Fruit fly (Drosophila melanogaster) whole organism, embryonic: ENCODE results near the gene MP1.
A peak's percentile ranks its signal among the peaks of the same experiment; 100 is the strongest.

Experiments used
- Aef1 ChIP-seq: fragments of 200-800 bp; sonication (Bioruptor generic); IDR thresholded peaks from 3 replicates; pipeline ENCODE4 v1.3.6; 2022; ENCODE audit warnings: missing biosample characterization, missing genetic modification characterization
- Blimp-1 ChIP-seq: fragments of 200-800 bp; sonication (Bioruptor generic); optimal IDR thresholded peaks from 3 replicates; lab custom pipeline; 2018; ENCODE audit warnings: missing biosample characterization, missing genetic modification characterization, mild to moderate bottlenecking, moderate library complexity, missing genetic modification reagents
- CG10209 ChIP-seq: fragments of 200-800 bp; sonication (Bioruptor generic); optimal IDR thresholded peaks from 3 replicates; lab custom pipeline; 2017; ENCODE audit warnings: missing biosample characterization, mild to moderate bottlenecking, missing genetic modification characterization, missing genetic modification reagents
- CG12219 ChIP-seq: fragments of 200-800 bp; sonication (Bioruptor generic); optimal IDR thresholded peaks from 3 replicates; lab custom pipeline; 2018; ENCODE audit warnings: missing biosample characterization, mild to moderate bottlenecking, missing genetic modification characterization
- CG12659 ChIP-seq: fragments of 200-800 bp; sonication (Bioruptor generic); optimal IDR thresholded peaks from 3 replicates; lab custom pipeline; 2017; ENCODE audit warnings: mild to moderate bottlenecking, missing biosample characterization, missing genetic modification reagents, missing genetic modification characterization
- CG12942 ChIP-seq: fragments of 200-800 bp; sonication (Bioruptor generic); optimal IDR thresholded peaks from 3 replicates; lab custom pipeline; 2016; ENCODE audit warnings: missing biosample characterization, missing genetic modification characterization
- CG13424 ChIP-seq: fragments of 200-800 bp; sonication (Bioruptor generic); optimal IDR thresholded peaks from 2 replicates; lab custom pipeline; 2019; ENCODE audit warnings: missing biosample characterization, mild to moderate bottlenecking, missing genetic modification characterization, moderate library complexity
- CG13894 ChIP-seq: fragments of 200-800 bp; sonication (Bioruptor generic); optimal IDR thresholded peaks from 3 replicates; lab custom pipeline; 2018; ENCODE audit warnings: missing biosample characterization, mild to moderate bottlenecking, missing genetic modification characterization, moderate library complexity
- CG17385 ChIP-seq: fragments of 200-800 bp; sonication (Bioruptor generic); optimal IDR thresholded peaks from 3 replicates; lab custom pipeline; 2018; ENCODE audit warnings: missing biosample characterization, mild to moderate bottlenecking, missing genetic modification characterization
- CG1832 ChIP-seq: fragments of 200-800 bp; sonication (Bioruptor generic); optimal IDR thresholded peaks from 2 replicates; lab custom pipeline; 2017; ENCODE audit warnings: missing biosample characterization, mild to moderate bottlenecking, missing genetic modification characterization, inconsistent platforms
- CG31441 ChIP-seq: fragments of 200-800 bp; sonication (Bioruptor generic); IDR thresholded peaks from 2 replicates; pipeline ENCODE4 v1.3.6; 2022; ENCODE audit warnings: missing biosample characterization, missing genetic modification characterization
- CG3163 ChIP-seq: fragments of 200-800 bp; sonication (Bioruptor generic); optimal IDR thresholded peaks from 3 replicates; lab custom pipeline; 2016; ENCODE audit warnings: missing biosample characterization, missing genetic modification characterization
- CG32772 ChIP-seq: fragments of 200-800 bp; sonication (Bioruptor generic); IDR thresholded peaks from 2 replicates; pipeline ENCODE4 v1.3.6; 2022; ENCODE audit warnings: missing biosample characterization, missing genetic modification characterization
- CG34376 ChIP-seq: fragments of 200-800 bp; sonication (Bioruptor generic); optimal IDR thresholded peaks from 2 replicates; lab custom pipeline; 2018; ENCODE audit warnings: missing biosample characterization, mild to moderate bottlenecking, missing genetic modification characterization
- CG4617 ChIP-seq: fragments of 200-800 bp; sonication (Bioruptor generic); optimal IDR thresholded peaks from 3 replicates; lab custom pipeline; 2016; ENCODE audit warnings: missing biosample characterization, missing genetic modification characterization, borderline replicate concordance
- CG7839 ChIP-seq: fragments of 200-800 bp; sonication (Bioruptor generic); optimal IDR thresholded peaks from 3 replicates; lab custom pipeline; 2018; ENCODE audit warnings: missing biosample characterization, mild to moderate bottlenecking, missing genetic modification characterization, moderate library complexity
- CG8944 ChIP-seq: fragments of 200-800 bp; sonication (Bioruptor generic); optimal IDR thresholded peaks from 3 replicates; lab custom pipeline; 2016; ENCODE audit warnings: missing biosample characterization, missing genetic modification characterization
- CG9817 ChIP-seq: fragments of 200-800 bp; sonication (Bioruptor generic); optimal IDR thresholded peaks from 2 replicates; lab custom pipeline; 2018; ENCODE audit warnings: missing biosample characterization, mild to moderate bottlenecking, missing genetic modification characterization, moderate library complexity
- CrebB ChIP-seq: fragments of 200-800 bp; sonication (Bioruptor generic); optimal IDR thresholded peaks from 3 replicates; lab custom pipeline; 2018; ENCODE audit warnings: missing biosample characterization, mild to moderate bottlenecking, missing genetic modification characterization
- D ChIP-seq, 2 experiments: fragments of 200-800 bp in 1 of 2; fragments of >200 bp in 1 of 2; sonication (Bioruptor generic) in 1 of 2; optimal IDR thresholded peaks; 2 replicates in 1 of 2; 3 replicates in 1 of 2; lab custom pipeline; 2017; ENCODE audit warnings: mild to moderate bottlenecking in 1 of 2, missing biosample characterization in 1 of 2, missing genetic modification characterization in 1 of 2, missing genetic modification reagents in 1 of 2
- Deaf1 ChIP-seq: fragments of 200-800 bp; optimal IDR thresholded peaks from 3 replicates; lab custom pipeline; 2019; ENCODE audit warnings: missing biosample characterization, mild to moderate bottlenecking, missing genetic modification characterization, moderate library complexity
- Ets65A ChIP-seq: fragments of 200-800 bp; sonication (Bioruptor generic); peaks from one replicate; lab custom pipeline; 2016; ENCODE audit warnings: missing biosample characterization, missing genetic modification characterization
- Kr ChIP-seq: fragments of 200-800 bp; sonication (Bioruptor generic); optimal IDR thresholded peaks from 2 replicates; lab custom pipeline; 2017; ENCODE audit warnings: missing biosample characterization, mild to moderate bottlenecking, missing genetic modification characterization
- Lpt ChIP-seq: fragments of >200 bp; optimal IDR thresholded peaks from 2 replicates; lab custom pipeline; 2018; ENCODE audit warnings: missing biosample characterization, missing genetic modification characterization
- NfI ChIP-seq: fragments of 200-800 bp; sonication (Bioruptor generic); optimal IDR thresholded peaks from 3 replicates; lab custom pipeline; 2018; ENCODE audit warnings: missing biosample characterization, mild to moderate bottlenecking, missing genetic modification characterization, moderate library complexity
- Optix ChIP-seq: fragments of 200-800 bp; sonication (Bioruptor generic); IDR thresholded peaks from 3 replicates; pipeline ENCODE4 v1.3.6; 2022; ENCODE audit warnings: missing biosample characterization, missing genetic modification characterization
- Ptx1 ChIP-seq: fragments of 200-800 bp; sonication (Bioruptor generic); IDR thresholded peaks from 2 replicates; pipeline ENCODE4 v1.3.6; 2022; ENCODE audit warnings: missing biosample characterization, missing genetic modification characterization
- Trl ChIP-seq, 3 experiments: fragments of >200 bp in 2 of 3; fragments of 200-800 bp in 1 of 3; sonication (Bioruptor generic) in 1 of 3; optimal IDR thresholded peaks; 2 replicates in 1 of 3; 3 replicates in 2 of 3; lab custom pipeline; 2016 to 2017; ENCODE audit warnings: missing biosample characterization in 1 of 3, missing genetic modification characterization in 1 of 3
- abd-A ChIP-seq: fragments of 200-800 bp; sonication (Bioruptor generic); optimal IDR thresholded peaks from 3 replicates; lab custom pipeline; 2019; ENCODE audit warnings: missing biosample characterization, mild to moderate bottlenecking, missing genetic modification characterization, moderate library complexity
- al ChIP-seq: fragments of 200-800 bp; sonication (Bioruptor generic); IDR thresholded peaks from 2 replicates; pipeline ENCODE4 v1.3.6; 2022; ENCODE audit warnings: missing biosample characterization, missing genetic modification characterization
- br ChIP-seq: fragments of >200 bp; optimal IDR thresholded peaks from 2 replicates; lab custom pipeline; 2017
- cad ChIP-seq: fragments of >200 bp; optimal IDR thresholded peaks from 2 replicates; lab custom pipeline; 2017; ENCODE audit warnings: missing biosample characterization, missing genetic modification characterization
- chinmo ChIP-seq: fragments of 200-800 bp; sonication (Bioruptor generic); IDR thresholded peaks from 4 replicates; pipeline ENCODE4 v1.3.6; 2022; ENCODE audit warnings: missing biosample characterization, missing genetic modification characterization; ENCODE audit not compliant: partially characterized antibody
- dmrt11E ChIP-seq: fragments of 200-800 bp; sonication (Bioruptor generic); optimal IDR thresholded peaks from 3 replicates; lab custom pipeline; 2018; ENCODE audit warnings: missing biosample characterization, mild to moderate bottlenecking, missing genetic modification characterization, moderate library complexity
- emc ChIP-seq: fragments of 200-800 bp; sonication (Bioruptor generic); optimal IDR thresholded peaks from 2 replicates; lab custom pipeline; 2016; ENCODE audit warnings: missing biosample characterization, missing genetic modification characterization
- ems ChIP-seq: fragments of 200-800 bp; sonication (Bioruptor generic); optimal IDR thresholded peaks from 3 replicates; lab custom pipeline; 2016; ENCODE audit warnings: missing biosample characterization, missing genetic modification characterization
- ewg ChIP-seq: fragments of 200-800 bp; sonication (Bioruptor generic); optimal IDR thresholded peaks from 3 replicates; lab custom pipeline; 2017; ENCODE audit warnings: mild to moderate bottlenecking, missing biosample characterization, missing genetic modification reagents, missing genetic modification characterization
- fd96Cb ChIP-seq: fragments of 200-800 bp; sonication (Bioruptor generic); optimal IDR thresholded peaks from 2 replicates; lab custom pipeline; 2018; ENCODE audit warnings: missing biosample characterization, mild to moderate bottlenecking, missing genetic modification characterization, moderate library complexity
- gcm ChIP-seq: fragments of 200-800 bp; sonication (Bioruptor generic); optimal IDR thresholded peaks from 2 replicates; lab custom pipeline; 2019; ENCODE audit warnings: missing biosample characterization, mild to moderate bottlenecking, missing genetic modification characterization, moderate library complexity
- gcm2 ChIP-seq: fragments of 200-800 bp; sonication (Bioruptor generic); optimal IDR thresholded peaks from 2 replicates; lab custom pipeline; 2016; ENCODE audit warnings: missing biosample characterization, missing genetic modification characterization
- gsb-n ChIP-seq: fragments of 200-800 bp; sonication (Bioruptor generic); optimal IDR thresholded peaks from 3 replicates; lab custom pipeline; 2018; ENCODE audit warnings: missing biosample characterization, mild to moderate bottlenecking, missing genetic modification characterization
- h ChIP-seq: fragments of >200 bp; optimal IDR thresholded peaks from 2 replicates; lab custom pipeline; 2017
- jigr1 ChIP-seq: fragments of 200-800 bp; sonication (Bioruptor generic); IDR thresholded peaks from 3 replicates; pipeline ENCODE4 v1.3.6; 2022; ENCODE audit warnings: missing biosample characterization, missing genetic modification characterization
- kay ChIP-seq: fragments of 200-800 bp; sonication (Bioruptor generic); optimal IDR thresholded peaks from 2 replicates; lab custom pipeline; 2016; ENCODE audit warnings: missing biosample characterization, missing genetic modification characterization
- lbe ChIP-seq: fragments of 200-800 bp; sonication (Bioruptor generic); optimal IDR thresholded peaks from 2 replicates; lab custom pipeline; 2016; ENCODE audit warnings: missing biosample characterization, mild to moderate bottlenecking, missing genetic modification characterization
- onecut ChIP-seq: fragments of 200-800 bp; sonication (Bioruptor generic); IDR thresholded peaks from 2 replicates; pipeline ENCODE4 v1.3.6; 2022; ENCODE audit warnings: missing biosample characterization, missing genetic modification characterization
- pzg ChIP-seq: fragments of 200-800 bp; sonication (Bioruptor generic); optimal IDR thresholded peaks from 3 replicates; lab custom pipeline; 2018; ENCODE audit warnings: missing biosample characterization, mild to moderate bottlenecking, missing genetic modification characterization, moderate library complexity
- ro ChIP-seq: fragments of 200-800 bp; sonication (Bioruptor generic); IDR thresholded peaks from 2 replicates; pipeline ENCODE4 v1.3.6; 2022; ENCODE audit warnings: missing biosample characterization, missing genetic modification characterization
- salm ChIP-seq: fragments of 200-800 bp; sonication (Bioruptor generic); optimal IDR thresholded peaks from 2 replicates; lab custom pipeline; 2018; ENCODE audit warnings: missing biosample characterization, mild to moderate bottlenecking, missing genetic modification characterization
- sr ChIP-seq: fragments of 200-800 bp; sonication (Bioruptor generic); IDR thresholded peaks from 3 replicates; pipeline ENCODE4 v1.3.6; 2022; ENCODE audit warnings: missing biosample characterization, missing genetic modification characterization
- sug ChIP-seq: fragments of 200-800 bp; optimal IDR thresholded peaks from 2 replicates; lab custom pipeline; 2019; ENCODE audit warnings: missing biosample characterization, mild to moderate bottlenecking, missing genetic modification characterization, moderate library complexity
- tup ChIP-seq: fragments of 200-800 bp; sonication (Bioruptor generic); optimal IDR thresholded peaks from 2 replicates; lab custom pipeline; 2016; ENCODE audit warnings: missing biosample characterization, mild to moderate bottlenecking, missing genetic modification characterization, moderate library complexity

MP1 gene

dm6 chr3R:4291289-4291688 is 16.4 kb upstream of the MP1 start (continued):
- TF ChIP-seq Trl (optimal IDR thresholded peaks at IDR 0.05; lab: Kevin White, UChicago) (peak; percentile 4 to 13), Trl (GFP tag; optimal IDR thresholded peaks at IDR 0.05; lab: Kevin White, UChicago) (no peak), CG7839 (no peak), CG32772 (GFP tag; lab: Robert Waterston, UW) (no peak), CrebB (tag; lab: Kevin White, UChicago) (no peak), emc (GFP tag; lab: Kevin White, UChicago) (no peak), Lpt (GFP tag; lab: Kevin White, UChicago) (no peak), CG4617 (GFP tag; lab: Kevin White, UChicago) (no peak), ewg (peak; percentile 98), Deaf1 (tag; lab: Kevin White, UChicago) (peak; percentile 82), CG1832 (GFP tag; lab: Kevin White, UChicago) (peak; percentile 19), kay (GFP tag; lab: Kevin White, UChicago) (no peak), CG17385 (GFP tag; lab: Kevin White, UChicago) (no peak), chinmo (0 out of 4 replicates have a peak, but pooled peaks have one; percentile 28), gcm (GFP tag; lab: Kevin White, UChicago) (no peak), D (optimal IDR thresholded peaks at IDR 0.05; lab: Kevin White, UChicago) (no peak), D (GFP tag; optimal IDR thresholded peaks at IDR 0.05; lab: Kevin White, UChicago) (no peak), CG34376 (GFP tag; lab: Kevin White, UChicago) (peak; percentile 9), Ets65A (peak; percentile 76), h (lab: Kevin White, UChicago) (no peak), Optix (GFP tag; lab: Robert Waterston, UW) (no peak), lbe (GFP tag; lab: Kevin White, UChicago) (no peak), sr (no peak), fd96Cb (no peak), Kr (GFP tag; lab: Kevin White, UChicago) (no peak), abd-A (peak; percentile 74), ro (GFP tag; lab: Robert Waterston, UW) (no peak), pzg (GFP tag; lab: Kevin White, UChicago) (peak; percentile 1), CG12942 (GFP tag; lab: Kevin White, UChicago) (no peak), al (GFP tag; lab: Robert Waterston, UW) (no peak), CG13894 (tag; lab: Kevin White, UChicago) (peak; percentile 13), CG12219 (GFP tag; lab: Kevin White, UChicago) (no peak), Ptx1 (GFP tag; lab: Robert Waterston, UW) (no peak), salm (tag; lab: Kevin White, UChicago) (no peak), CG8944 (GFP tag; lab: Kevin White, UChicago) (no peak), sug (tag; lab: Kevin White, UChicago) (peak; percentile 69), CG12659 (no peak)

- TF ChIP-seq Aef1 (no peak), Ets65A (peak; percentile 71), CG31441 (no peak), CG3163 (GFP tag; lab: Kevin White, UChicago) (no peak), CG9817 (tag; lab: Kevin White, UChicago) (no peak), Blimp-1 (no peak), br (no peak), NfI (no peak), dmrt11E (tag; lab: Kevin White, UChicago) (no peak), cad (GFP tag; lab: Kevin White, UChicago) (no peak), tup (GFP tag; lab: Kevin White, UChicago) (no peak), CG10209 (no peak), gsb-n (tag; lab: Kevin White, UChicago) (no peak), jigr1 (no peak), onecut (GFP tag; lab: Robert Waterston, UW) (peak; percentile 94), ems (GFP tag; lab: Kevin White, UChicago) (no peak), CG13424 (tag; lab: Kevin White, UChicago) (no peak), gcm2 (GFP tag; lab: Kevin White, UChicago) (no peak)
Measured at dm6 chr3R:4292185-4292584, 15.5 kb upstream of the MP1 start.
